Worm (Caenorhabditis elegans): ENCODE results near the gene efl-1.

efl-1 gene

ce11 chrV:17014050-17014449 lies 48.6 kb upstream of the efl-1 start, which contains the start of gene clc-13:
Gene clc-13 (plus strand): TSS chrV:17014408.
- TF ChIP-seq elt-2 (tag; optimal IDR thresholded peaks at IDR 0.05) (peak; percentile 89), dmd-4 (tag; optimal IDR thresholded peaks at IDR 0.05; ENCODE audit: borderline replicate concordance) (no peak), unc-86 (tag; optimal IDR thresholded peaks at IDR 0.05) (no peak)

DNA sequence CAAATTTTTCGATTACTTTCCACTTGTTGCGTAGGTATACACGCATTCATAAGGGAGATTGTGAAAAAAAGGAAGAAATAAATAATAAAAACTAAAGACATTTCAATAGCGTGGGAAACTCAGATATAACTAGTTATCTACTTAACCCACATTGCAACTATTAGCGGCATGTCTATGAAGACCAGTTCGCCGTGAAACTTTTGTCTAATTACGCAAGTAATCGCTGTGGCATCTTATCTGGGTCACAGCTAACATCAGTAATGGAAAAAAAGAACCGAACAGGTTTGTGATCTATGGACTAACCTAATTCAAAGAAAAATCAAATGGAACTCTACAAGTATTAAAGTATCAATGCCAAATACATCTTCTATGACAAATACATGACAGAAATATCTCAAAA lies 47.8 kb upstream of the efl-1 start, which contains the start of gene clec-241:
Gene clec-241, minus strand, starts transcription at position 101 of the 400 bp plus-strand sequence.
- TF ChIP-seq nhr-11 (tag; optimal IDR thresholded peaks at IDR 0.05) (no peak), tbx-7 (tag; optimal IDR thresholded peaks at IDR 0.05) (no peak), ceh-9 (tag; optimal IDR thresholded peaks at IDR 0.05) (no peak), sox-4 (tag; optimal IDR thresholded peaks at IDR 0.05) (no peak), pqm-1 (tag; optimal IDR thresholded peaks at IDR 0.05) (no peak), ceh-14 (tag; optimal IDR thresholded peaks at IDR 0.05) (no peak)

- no peak for TF ChIP-seq ceh-22 (tag; optimal IDR thresholded peaks at IDR 0.05)
- TF ChIP-seq unc-42 (tag; optimal IDR thresholded peaks at IDR 0.05) = no peak
- TF ChIP-seq nhr-11 (tag; optimal IDR thresholded peaks at IDR 0.05) = no peak
- no peak for TF ChIP-seq lim-6 (tag; optimal IDR thresholded peaks at IDR 0.05)
- TF ChIP-seq pha-4 (tag; optimal IDR thresholded peaks at IDR 0.05) = no peak
- TF ChIP-seq pat-9 (tag; optimal IDR thresholded peaks at IDR 0.05) = no peak
- TF ChIP-seq elt-2 (tag; optimal IDR thresholded peaks at IDR 0.05) = no peak
- TF ChIP-seq ref-2 (tag; optimal IDR thresholded peaks at IDR 0.05) = no peak
- TF ChIP-seq elt-4 (tag; optimal IDR thresholded peaks at IDR 0.05) = no peak
- no peak for TF ChIP-seq K02D7.2 (tag; optimal IDR thresholded peaks at IDR 0.05)
- no peak for TF ChIP-seq F13H6.1 (tag; optimal IDR thresholded peaks at IDR 0.05)
- no peak for TF ChIP-seq T23F11.4 (GFP tag; optimal IDR thresholded peaks at IDR 0.05)
- TF ChIP-seq dve-1 (tag; optimal IDR thresholded peaks at IDR 0.05) = no peak
- no peak for TF ChIP-seq zip-5 (tag; optimal IDR thresholded peaks at IDR 0.05)
- no peak for TF ChIP-seq hlh-30 (tag; optimal IDR thresholded peaks at IDR 0.05; ENCODE audit: insufficient read depth)
- no peak for TF ChIP-seq npax-4 (tag; optimal IDR thresholded peaks at IDR 0.05)
- no peak for TF ChIP-seq ets-4 (tag; optimal IDR thresholded peaks at IDR 0.05)
- TF ChIP-seq pros-1 (tag; optimal IDR thresholded peaks at IDR 0.05) = no peak
- no peak for TF ChIP-seq sdc-2 (tag; optimal IDR thresholded peaks at IDR 0.05)
These were observed 44.0 kb upstream of the efl-1 start, which contains the start of the genes clc-12 and clec-240 for ce11 chrV:17009342-17010064. Gene clc-12 (minus strand): TSS chrV:17009388. Gene clec-240 (plus strand): TSS chrV:17010014.

- no peak for TF ChIP-seq ahr-1 (tag; optimal IDR thresholded peaks at IDR 0.05)
- TF ChIP-seq fax-1 (tag; optimal IDR thresholded peaks at IDR 0.05) = no peak
- TF ChIP-seq dve-1 (tag; optimal IDR thresholded peaks at IDR 0.05) = no peak
- TF ChIP-seq odd-2 (tag; optimal IDR thresholded peaks at IDR 0.05) = no peak
- no peak for TF ChIP-seq ceh-2 (tag; optimal IDR thresholded peaks at IDR 0.05)
- TF ChIP-seq tbx-2 (tag; optimal IDR thresholded peaks at IDR 0.05) = no peak
- TF ChIP-seq ceh-30 (tag; optimal IDR thresholded peaks at IDR 0.05) = no peak
- TF ChIP-seq che-1 (tag; optimal IDR thresholded peaks at IDR 0.05) = no peak
- TF ChIP-seq sox-4 (tag; optimal IDR thresholded peaks at IDR 0.05) = no peak
- no peak for TF ChIP-seq C38D4.7 (GFP tag; optimal IDR thresholded peaks at IDR 0.05)
- TF ChIP-seq hlh-30 (tag; optimal IDR thresholded peaks at IDR 0.05; ENCODE audit: insufficient read depth) = no peak
- no peak for TF ChIP-seq syd-9 (tag; optimal IDR thresholded peaks at IDR 0.05)
- TF ChIP-seq ceh-6 (GFP tag; optimal IDR thresholded peaks at IDR 0.05) = no peak
- TF ChIP-seq unc-3 (GFP tag; conservative IDR thresholded peaks at IDR 0.05) = no peak
- no peak for TF ChIP-seq unc-3 (tag; optimal IDR thresholded peaks at IDR 0.05)
- TF ChIP-seq sox-2 (GFP tag; IDR thresholded peaks at IDR 0.05) = no peak
- no peak for TF ChIP-seq npax-4 (tag; optimal IDR thresholded peaks at IDR 0.05)
- no peak for TF ChIP-seq unc-55 (GFP tag; optimal IDR thresholded peaks at IDR 0.05)
- TF ChIP-seq ets-4 (tag; optimal IDR thresholded peaks at IDR 0.05) = no peak
These were observed 42.8 kb upstream of the efl-1 start, which contains the start of gene sri-69 for ce11 chrV:17008302-17008701. Gene sri-69 (minus strand): TSS chrV:17008402.
